Worm (Caenorhabditis elegans): ENCODE measurements around the gene gvd-1.
A peak's percentile ranks its signal among the peaks of the same experiment; 100 is the strongest.

- TF ChIP-seq ztf-11 (tag; optimal IDR thresholded peaks at IDR 0.05) (peak in 1 of 2 experiments; percentile 36), lin-13 (GFP tag; optimal IDR thresholded peaks at IDR 0.05) (peak; percentile 22), pqm-1 (tag; optimal IDR thresholded peaks at IDR 0.05) (no peak), blmp-1 (tag; optimal IDR thresholded peaks at IDR 0.05) (peak; percentile 9), nhr-20 (tag; optimal IDR thresholded peaks at IDR 0.05) (peak; percentile 76), ces-1 (GFP tag; optimal IDR thresholded peaks at IDR 0.05) (no peak), nhr-237 (tag; optimal IDR thresholded peaks at IDR 0.05) (no peak), tlp-1 (tag; optimal IDR thresholded peaks at IDR 0.05) (no peak), dpl-1 (GFP tag; optimal IDR thresholded peaks at IDR 0.05) (peak; percentile 55 to 72 (median 66))
Measured at ce11 chrII:506069-506468, 48.4 kb upstream of the gvd-1 start.
